Worm (Caenorhabditis elegans) whole organism, L1 larva: ENCODE data around the gene CD4.11.

Source experiments
- C04F5.9 ChIP-seq: sonication (generic microtip); optimal IDR thresholded peaks from 2 replicates; lab custom pipeline; 2016; ENCODE audit warnings: missing genetic modification characterization, missing compliant biosample characterization
- C16A3.4 ChIP-seq: fragments of 150-350 bp; optimal IDR thresholded peaks from 2 replicates; lab custom pipeline; 2014; ENCODE audit warnings: missing biosample characterization, missing genetic modification characterization
- C34B4.2 ChIP-seq: sonication (generic microtip); optimal IDR thresholded peaks from 2 replicates; lab custom pipeline; 2017; ENCODE audit warnings: mild to moderate bottlenecking, missing genetic modification characterization, missing compliant biosample characterization
- ama-1 ChIP-seq: fragments of 150-350 bp; optimal IDR thresholded peaks from 2 replicates; lab custom pipeline; 2014
- ceh-63 ChIP-seq: fragments of 200-800 bp; sonication (Bioruptor generic); optimal IDR thresholded peaks from 2 replicates; lab custom pipeline; 2018; ENCODE audit warnings: mild to moderate bottlenecking, missing genetic modification characterization, missing compliant biosample characterization
- ceh-8 ChIP-seq: fragments of 200-800 bp; sonication (Bioruptor generic); optimal IDR thresholded peaks from 2 replicates; lab custom pipeline; 2018; ENCODE audit warnings: mild to moderate bottlenecking, missing genetic modification characterization, moderate library complexity, missing compliant biosample characterization
- ceh-82 ChIP-seq, 3 experiments: fragments of 150-350 bp in 1 of 3; sonication (generic microtip) in 2 of 3; optimal IDR thresholded peaks; 2 replicates each; lab custom pipeline; 2014 to 2017; ENCODE audit warnings: missing biosample characterization in 3 of 3, missing genetic modification characterization in 3 of 3
- ceh-88 ChIP-seq: fragments of 200-800 bp; sonication (Bioruptor generic); IDR thresholded peaks from 2 replicates; pipeline ENCODE4 v1.3.6; 2022; ENCODE audit warnings: missing genetic modification characterization, missing compliant biosample characterization
- ces-1 ChIP-seq: fragments of 150-350 bp; optimal IDR thresholded peaks from 2 replicates; lab custom pipeline; 2014; ENCODE audit warnings: missing biosample characterization, missing genetic modification reagents, missing genetic modification characterization
- dsc-1 ChIP-seq: sonication (generic microtip); optimal IDR thresholded peaks from 2 replicates; lab custom pipeline; 2016; ENCODE audit warnings: mild to moderate bottlenecking, missing genetic modification characterization, missing compliant biosample characterization
- elt-2 ChIP-seq: sonication (generic microtip); optimal IDR thresholded peaks from 2 replicates; lab custom pipeline; 2016; ENCODE audit warnings: missing genetic modification characterization, mild to moderate bottlenecking, inconsistent platforms, missing compliant biosample characterization, missing genetic modification reagents
- ets-5 ChIP-seq: fragments of 200-800 bp; sonication (Bioruptor generic); IDR thresholded peaks from 2 replicates; pipeline ENCODE4 v1.3.6; 2022; ENCODE audit warnings: missing genetic modification characterization, missing compliant biosample characterization
- fkh-8 ChIP-seq: sonication (generic microtip); optimal IDR thresholded peaks from 2 replicates; lab custom pipeline; 2016; ENCODE audit warnings: mild to moderate bottlenecking, missing genetic modification characterization, missing compliant biosample characterization
- fos-1 ChIP-seq: fragments of 150-350 bp; optimal IDR thresholded peaks from 2 replicates; lab custom pipeline; 2014; ENCODE audit warnings: missing biosample characterization, missing genetic modification characterization
- grh-1 ChIP-seq: fragments of 200-800 bp; sonication (Bioruptor generic); IDR thresholded peaks from 2 replicates; pipeline ENCODE4 v1.3.6; 2022; ENCODE audit warnings: missing genetic modification reagents, missing genetic modification characterization, missing compliant biosample characterization
- hlh-17 ChIP-seq: fragments of 200-800 bp; sonication (Bioruptor generic); optimal IDR thresholded peaks from 2 replicates; lab custom pipeline; 2018; ENCODE audit warnings: missing genetic modification characterization, mild to moderate bottlenecking, missing compliant biosample characterization, moderate library complexity, borderline replicate concordance
- hlh-4 ChIP-seq: sonication (generic microtip); optimal IDR thresholded peaks from 2 replicates; lab custom pipeline; 2016; ENCODE audit warnings: mild to moderate bottlenecking, missing genetic modification characterization, missing compliant biosample characterization
- hpl-2 ChIP-seq: fragments of 150-350 bp; optimal IDR thresholded peaks from 2 replicates; lab custom pipeline; 2014; ENCODE audit warnings: missing biosample characterization, missing genetic modification reagents, missing genetic modification characterization
- isw-1 ChIP-seq: fragments of 200-800 bp; sonication (Bioruptor generic); IDR thresholded peaks from 2 replicates; pipeline ENCODE4 v1.3.6; 2022; ENCODE audit warnings: missing genetic modification characterization, missing compliant biosample characterization
- lin-13 ChIP-seq: fragments of 150-350 bp; optimal IDR thresholded peaks from 2 replicates; lab custom pipeline; 2014; ENCODE audit warnings: missing biosample characterization, missing genetic modification reagents, missing genetic modification characterization
- lin-15B ChIP-seq: fragments of 150-350 bp; sonication (generic microtip); optimal IDR thresholded peaks from 3 replicates; lab custom pipeline; 2014; ENCODE audit warnings: missing biosample characterization, missing genetic modification characterization
- lin-35 ChIP-seq, 2 experiments: fragments of 150-350 bp; optimal IDR thresholded peaks; 2 replicates each; lab custom pipeline; 2014; ENCODE audit warnings: missing biosample characterization in 2 of 2, missing genetic modification characterization in 2 of 2, missing genetic modification reagents in 2 of 2
- lin-39 ChIP-seq: fragments of 150-350 bp; optimal IDR thresholded peaks from 2 replicates; lab custom pipeline; 2014; ENCODE audit warnings: missing biosample characterization, missing genetic modification reagents, missing genetic modification characterization
- mab-9 ChIP-seq: fragments of 200-800 bp; sonication (Bioruptor generic); IDR thresholded peaks from 2 replicates; pipeline ENCODE4 v1.3.6; 2022; ENCODE audit warnings: missing genetic modification reagents, missing genetic modification characterization, missing compliant biosample characterization
- mdl-1 ChIP-seq, 2 experiments: fragments of 150-350 bp; optimal IDR thresholded peaks; 2 replicates each; lab custom pipeline; 2014 to 2017; ENCODE audit warnings: missing biosample characterization in 2 of 2, missing genetic modification characterization in 2 of 2, inconsistent platforms in 1 of 2
- mep-1 ChIP-seq: fragments of 150-350 bp; optimal IDR thresholded peaks from 2 replicates; lab custom pipeline; 2014; ENCODE audit warnings: missing biosample characterization, missing genetic modification characterization
- nhr-11 ChIP-seq: fragments of 150-350 bp; optimal IDR thresholded peaks from 2 replicates; lab custom pipeline; 2014; ENCODE audit warnings: missing biosample characterization, missing genetic modification characterization
- nhr-12 ChIP-seq: sonication (generic microtip); optimal IDR thresholded peaks from 2 replicates; lab custom pipeline; 2017; ENCODE audit warnings: missing biosample characterization, missing genetic modification characterization
- nhr-19 ChIP-seq: fragments of 200-800 bp; sonication (Bioruptor generic); conservative IDR thresholded peaks from 2 replicates; pipeline ENCODE4 v1.3.6; 2022; ENCODE audit warnings: missing genetic modification characterization, missing compliant biosample characterization
- nhr-20 ChIP-seq: sonication (generic microtip); optimal IDR thresholded peaks from 2 replicates; lab custom pipeline; 2016; ENCODE audit warnings: mild to moderate bottlenecking, missing genetic modification characterization, missing compliant biosample characterization
- nhr-28 ChIP-seq: fragments of 150-350 bp; optimal IDR thresholded peaks from 2 replicates; lab custom pipeline; 2014; ENCODE audit warnings: missing biosample characterization, missing genetic modification characterization
- nhr-47 ChIP-seq: sonication (generic microtip); optimal IDR thresholded peaks from 2 replicates; lab custom pipeline; 2016; ENCODE audit warnings: mild to moderate bottlenecking, missing genetic modification characterization, moderate library complexity, missing compliant biosample characterization
- nhr-77 ChIP-seq: fragments of 150-350 bp; optimal IDR thresholded peaks from 2 replicates; lab custom pipeline; 2014; ENCODE audit warnings: missing biosample characterization, missing genetic modification characterization
- nhr-84 ChIP-seq: sonication (generic microtip); optimal IDR thresholded peaks from 2 replicates; lab custom pipeline; 2017; ENCODE audit warnings: missing biosample characterization, missing genetic modification characterization
- nhr-85 ChIP-seq: sonication (generic microtip); peaks from one replicate; lab custom pipeline; 2016; ENCODE audit warnings: missing genetic modification characterization, inconsistent platforms, missing compliant biosample characterization
- nhr-90 ChIP-seq: sonication (generic microtip); optimal IDR thresholded peaks from 2 replicates; lab custom pipeline; 2016; ENCODE audit warnings: mild to moderate bottlenecking, missing genetic modification characterization, missing compliant biosample characterization; ENCODE audit not compliant: poor library complexity
- pax-3 ChIP-seq: fragments of 200-800 bp; sonication (Bioruptor generic); optimal IDR thresholded peaks from 2 replicates; lab custom pipeline; 2018; ENCODE audit warnings: mild to moderate bottlenecking, missing genetic modification characterization, moderate library complexity, missing compliant biosample characterization
- pqm-1 ChIP-seq: sonication (generic microtip); optimal IDR thresholded peaks from 3 replicates; lab custom pipeline; 2017; ENCODE audit warnings: missing biosample characterization, missing genetic modification characterization
- rnt-1 ChIP-seq: sonication (generic microtip); optimal IDR thresholded peaks from 2 replicates; lab custom pipeline; 2016; ENCODE audit warnings: mild to moderate bottlenecking, missing genetic modification characterization, moderate library complexity, missing compliant biosample characterization
- skn-1 ChIP-seq: fragments of 150-350 bp; optimal IDR thresholded peaks from 2 replicates; lab custom pipeline; 2014; ENCODE audit warnings: missing biosample characterization, missing genetic modification characterization
- snpc-4 ChIP-seq: fragments of 150-350 bp; optimal IDR thresholded peaks from 2 replicates; lab custom pipeline; 2014; ENCODE audit warnings: missing biosample characterization, missing genetic modification characterization
- snu-23 ChIP-seq: sonication (generic microtip); optimal IDR thresholded peaks from 2 replicates; lab custom pipeline; 2016; ENCODE audit warnings: missing genetic modification characterization, missing compliant biosample characterization
- sptf-1 ChIP-seq: fragments of 150-350 bp; optimal IDR thresholded peaks from 2 replicates; lab custom pipeline; 2014; ENCODE audit warnings: missing biosample characterization, missing genetic modification characterization
- sup-37 ChIP-seq: fragments of 200-800 bp; sonication (Bioruptor generic); optimal IDR thresholded peaks from 2 replicates; lab custom pipeline; 2018; ENCODE audit warnings: mild to moderate bottlenecking, missing genetic modification characterization, missing compliant biosample characterization
- swsn-7 ChIP-seq: sonication (generic microtip); optimal IDR thresholded peaks from 2 replicates; lab custom pipeline; 2016; ENCODE audit warnings: missing genetic modification characterization, missing compliant biosample characterization
- tbx-2 ChIP-seq: sonication (generic microtip); optimal IDR thresholded peaks from 2 replicates; lab custom pipeline; 2016; ENCODE audit warnings: missing genetic modification characterization, missing compliant biosample characterization
- unc-130 ChIP-seq: fragments of 150-350 bp; optimal IDR thresholded peaks from 2 replicates; lab custom pipeline; 2017; ENCODE audit warnings: missing biosample characterization, missing genetic modification characterization, inconsistent platforms
- unc-30 ChIP-seq: sonication (generic microtip); optimal IDR thresholded peaks from 2 replicates; lab custom pipeline; 2017; ENCODE audit warnings: missing biosample characterization, missing genetic modification characterization
- unc-62 ChIP-seq: fragments of 150-350 bp; optimal IDR thresholded peaks from 2 replicates; lab custom pipeline; 2014; ENCODE audit warnings: missing biosample characterization, missing genetic modification reagents, missing genetic modification characterization
- unc-86 ChIP-seq: sonication (generic microtip); optimal IDR thresholded peaks from 2 replicates; lab custom pipeline; 2016; ENCODE audit warnings: missing genetic modification characterization, missing compliant biosample characterization
- unc-98 ChIP-seq: fragments of 200-800 bp; sonication (Bioruptor generic); IDR thresholded peaks from 2 replicates; pipeline ENCODE4 v1.3.6; 2022; ENCODE audit warnings: missing genetic modification characterization, missing compliant biosample characterization
- vab-15 ChIP-seq: sonication (generic microtip); optimal IDR thresholded peaks from 2 replicates; lab custom pipeline; 2017; ENCODE audit warnings: missing genotype, mild to moderate bottlenecking, missing genetic modification characterization, missing compliant biosample characterization
- xbp-1 ChIP-seq: sonication (generic microtip); optimal IDR thresholded peaks from 2 replicates; lab custom pipeline; 2016; ENCODE audit warnings: missing genetic modification characterization, missing compliant biosample characterization
- zip-4 ChIP-seq: fragments of 200-800 bp; sonication (Bioruptor generic); optimal IDR thresholded peaks from 2 replicates; lab custom pipeline; 2018; ENCODE audit warnings: mild to moderate bottlenecking, missing genetic modification characterization, moderate library complexity, missing compliant biosample characterization

CD4.11 gene

ce11 chrV:5592323-5592722 lies 7.4 kb downstream of the CD4.11 start, which contains the start of gene vps-37:
Gene vps-37, plus strand, starts transcription at chrV:5592700.
- TF ChIP-seq fkh-8 (tag; lab: Kevin White, UChicago) (peak; percentile 58), zip-4 (GFP tag; lab: Kevin White, UChicago) (no peak), sptf-1 (tag; lab: Kevin White, UChicago) (no peak), C04F5.9 (tag; lab: Kevin White, UChicago) (peak; percentile 37), ceh-82 (tag; optimal IDR thresholded peaks at IDR 0.05; lab: Kevin White, UChicago) (peak; percentile 81 to 92 (median 86)), ets-5 (no peak), nhr-11 (tag; lab: Kevin White, UChicago) (peak; percentile 33), hlh-17 (GFP tag; lab: Kevin White, UChicago) (no peak), ceh-8 (peak; percentile 20), C34B4.2 (no peak), fos-1 (tag; lab: Kevin White, UChicago) (peak; percentile 73), nhr-77 (no peak), nhr-84 (tag; lab: Kevin White, UChicago) (peak; percentile 43), sup-37 (GFP tag; lab: Kevin White, UChicago) (no peak), isw-1 (GFP tag; lab: Robert Waterston, UW) (peak; percentile 61; the same call in 1 of the 2 replicates), unc-86 (tag; lab: Kevin White, UChicago) (peak; percentile 70), mep-1 (peak; percentile 94), unc-98 (no peak), snu-23 (GFP tag; lab: Kevin White, UChicago) (peak; percentile 88), pqm-1 (tag; lab: Kevin White, UChicago) (no peak), rnt-1 (tag; lab: Kevin White, UChicago) (peak; percentile 86), unc-130 (tag; lab: Kevin White, UChicago) (peak; percentile 86), ces-1 (peak; percentile 50), nhr-90 (tag; lab: Kevin White, UChicago) (peak; percentile 74), nhr-12 (tag; lab: Kevin White, UChicago) (no peak), nhr-47 (tag; lab: Kevin White, UChicago) (peak; percentile 82), dsc-1 (tag; lab: Kevin White, UChicago) (peak; percentile 70), mab-9 (GFP tag; lab: Robert Waterston, UW) (peak; percentile 68), ama-1 (lab: Kevin White, UChicago) (peak; percentile 25), swsn-7 (peak; percentile 82), lin-35 (GFP tag; optimal IDR thresholded peaks at IDR 0.05; lab: Kevin White, UChicago) (peak; percentile 88 to 90), ceh-63 (GFP tag; lab: Kevin White, UChicago) (no peak), unc-62 (GFP tag; lab: Kevin White, UChicago) (no peak), lin-13 (GFP tag; lab: Kevin White, UChicago) (peak; percentile 77), nhr-85 (tag; lab: Kevin White, UChicago) (peak; percentile 81), tbx-2 (tag; lab: Kevin White, UChicago) (peak; percentile 77), xbp-1 (tag; lab: Kevin White, UChicago) (peak; percentile 77), elt-2 (tag; lab: Kevin White, UChicago) (no peak), ceh-88 (GFP tag; lab: Robert Waterston, UW) (no peak), skn-1 (tag; lab: Kevin White, UChicago) (peak; percentile 57), nhr-19 (GFP tag; lab: Robert Waterston, UW) (peak; percentile 82), lin-15B (tag; lab: Kevin White, UChicago) (peak; percentile 78), nhr-20 (tag; lab: Kevin White, UChicago) (peak; percentile 79), lin-39 (tag; lab: Kevin White, UChicago) (peak; percentile 61), hlh-4 (tag; lab: Kevin White, UChicago) (no peak), vab-15 (tag; lab: Kevin White, UChicago) (no peak), snpc-4 (tag; lab: Kevin White, UChicago) (peak; percentile 85), C16A3.4 (tag; lab: Kevin White, UChicago) (peak; percentile 87), grh-1 (GFP tag; lab: Robert Waterston, UW) (peak; percentile 56; the same call in 1 of the 2 replicates), pax-3 (tag; lab: Kevin White, UChicago) (no peak), unc-30 (peak; percentile 2), mdl-1 (tag; optimal IDR thresholded peaks at IDR 0.05; lab: Kevin White, UChicago) (peak in 1 of 2 experiments; percentile 33), hpl-2 (GFP tag; lab: Kevin White, UChicago) (no peak), nhr-28 (no peak)
